Worm (Caenorhabditis elegans) whole organism, L3 larva: ENCODE results near the gene mlk-1.

Source experiments
- ZK546.5 ChIP-seq: sonication (generic microtip); optimal IDR thresholded peaks from 2 replicates; lab custom pipeline; 2017; ENCODE audit warnings: missing biosample characterization, missing genetic modification characterization
- ama-1 ChIP-seq: fragments of 150-350 bp; optimal IDR thresholded peaks from 2 replicates; lab custom pipeline; 2018
- fkh-10 ChIP-seq: sonication (generic microtip); optimal IDR thresholded peaks from 2 replicates; lab custom pipeline; 2017; ENCODE audit warnings: missing biosample characterization, missing genetic modification reagents, missing genetic modification characterization
- fos-1 ChIP-seq: fragments of 150-350 bp; optimal IDR thresholded peaks from 2 replicates; lab custom pipeline; 2014; ENCODE audit warnings: missing biosample characterization, missing genetic modification characterization
- nfya-1 ChIP-seq: sonication (generic microtip); optimal IDR thresholded peaks from 2 replicates; lab custom pipeline; 2017; ENCODE audit warnings: missing genetic modification characterization, mild to moderate bottlenecking, missing compliant biosample characterization, antibody characterized with exemption, moderate library complexity; ENCODE audit not compliant: insufficient read depth
- nhr-11 ChIP-seq: fragments of 150-350 bp; optimal IDR thresholded peaks from 2 replicates; lab custom pipeline; 2014; ENCODE audit warnings: missing biosample characterization, missing genetic modification characterization
- snpc-4 ChIP-seq: fragments of 150-350 bp; optimal IDR thresholded peaks from 2 replicates; lab custom pipeline; 2014; ENCODE audit warnings: missing biosample characterization, missing genetic modification characterization
- tbx-2 ChIP-seq: sonication (generic microtip); optimal IDR thresholded peaks from 2 replicates; lab custom pipeline; 2016; ENCODE audit warnings: mild to moderate bottlenecking, missing genetic modification characterization, missing compliant biosample characterization
- unc-39 ChIP-seq: sonication (generic microtip); optimal IDR thresholded peaks from 4 replicates; lab custom pipeline; 2017; ENCODE audit warnings: missing biosample characterization, missing genetic modification characterization
- ztf-4 ChIP-seq: fragments of 150-350 bp; optimal IDR thresholded peaks from 2 replicates; lab custom pipeline; 2014; ENCODE audit warnings: missing biosample characterization, missing genetic modification characterization

ce11 chrV:5107816-5108215 is 43.2 kb upstream of the mlk-1 start, which contains the start of gene srab-3:
- no peak for TF ChIP-seq fos-1 (tag; lab: Kevin White, UChicago)
- TF ChIP-seq ZK546.5 (tag; lab: Kevin White, UChicago): no peak
- no peak for TF ChIP-seq ama-1 (lab: Kevin White, UChicago)
- no peak for TF ChIP-seq nhr-11 (tag; lab: Kevin White, UChicago)
- TF ChIP-seq tbx-2 (tag; lab: Kevin White, UChicago): no peak
- TF ChIP-seq unc-39 (tag; lab: Kevin White, UChicago): no peak
- no peak for TF ChIP-seq nfya-1 (tag; lab: Kevin White, UChicago)
- no peak for TF ChIP-seq ztf-4 (tag; lab: Kevin White, UChicago)
- TF ChIP-seq fkh-10 (GFP tag; lab: Kevin White, UChicago): no peak
- no peak for TF ChIP-seq snpc-4
